Worm (Caenorhabditis elegans) whole organism, L2 larva: Measurements from ENCODE around the gene clp-2.

Source experiments
- R02D3.7 ChIP-seq: fragments of 150-350 bp; optimal IDR thresholded peaks from 2 replicates; lab custom pipeline; 2014; ENCODE audit warnings: missing biosample characterization, missing genetic modification characterization
- ZK546.5 ChIP-seq: sonication (generic microtip); optimal IDR thresholded peaks from 2 replicates; lab custom pipeline; 2017; ENCODE audit warnings: missing biosample characterization, missing genetic modification characterization
- ama-1 ChIP-seq: fragments of 150-350 bp; optimal IDR thresholded peaks from 2 replicates; lab custom pipeline; 2018; ENCODE audit warnings: inconsistent platforms
- ceh-82 ChIP-seq: fragments of 150-350 bp; optimal IDR thresholded peaks from 2 replicates; lab custom pipeline; 2014; ENCODE audit warnings: missing biosample characterization, missing genetic modification characterization
- elt-1 ChIP-seq: fragments of 150-350 bp; optimal IDR thresholded peaks from 2 replicates; lab custom pipeline; 2014; ENCODE audit warnings: missing biosample characterization, missing genetic modification characterization
- elt-3 ChIP-seq: sonication (generic microtip); optimal IDR thresholded peaks from 2 replicates; lab custom pipeline; 2017; ENCODE audit warnings: missing biosample characterization, missing genetic modification characterization
- fos-1 ChIP-seq: fragments of 150-350 bp; optimal IDR thresholded peaks from 2 replicates; lab custom pipeline; 2014; ENCODE audit warnings: missing biosample characterization, missing genetic modification characterization
- lin-39 ChIP-seq: fragments of 150-350 bp; optimal IDR thresholded peaks from 2 replicates; lab custom pipeline; 2014; ENCODE audit warnings: missing biosample characterization, missing genetic modification reagents, missing genetic modification characterization
- lsy-2 ChIP-seq, 2 experiments: fragments of 150-350 bp in 1 of 2; sonication (generic microtip) in 1 of 2; optimal IDR thresholded peaks; 2 replicates each; lab custom pipeline; 2014 to 2017; ENCODE audit warnings: missing biosample characterization in 2 of 2, missing genetic modification characterization in 2 of 2
- nhr-12 ChIP-seq: fragments of 150-350 bp; optimal IDR thresholded peaks from 2 replicates; lab custom pipeline; 2014; ENCODE audit warnings: missing biosample characterization, missing genetic modification characterization
- nhr-6 ChIP-seq: fragments of 150-350 bp; optimal IDR thresholded peaks from 2 replicates; lab custom pipeline; 2014; ENCODE audit warnings: missing biosample characterization, missing genetic modification characterization
- snpc-4 ChIP-seq: fragments of 150-350 bp; optimal IDR thresholded peaks from 2 replicates; lab custom pipeline; 2014; ENCODE audit warnings: missing biosample characterization, missing genetic modification characterization
- unc-39 ChIP-seq: fragments of 150-350 bp; optimal IDR thresholded peaks from 2 replicates; lab custom pipeline; 2014; ENCODE audit warnings: missing biosample characterization, missing genetic modification characterization

DNA sequence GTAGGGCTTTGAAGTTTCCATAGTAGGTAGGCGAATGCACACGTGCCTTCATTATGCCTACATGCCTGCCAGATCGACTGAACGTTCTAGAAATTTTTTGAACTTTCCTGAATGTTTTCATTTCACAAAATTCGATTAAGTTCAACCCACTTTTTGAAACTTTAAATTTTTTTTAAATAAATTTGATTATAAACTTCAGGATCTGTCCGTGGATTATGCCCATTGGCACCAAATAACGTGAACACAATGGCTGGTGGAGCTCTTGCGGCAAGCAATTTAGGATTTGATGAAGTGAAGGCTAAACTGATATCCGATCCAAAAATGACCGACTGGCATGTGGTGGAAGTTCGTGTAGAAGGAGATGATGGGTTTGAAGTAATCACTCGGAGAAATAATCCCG is 31.6 kb upstream of the clp-2 start, which contains the start of gene F17C8.7:
- no peak for TF ChIP-seq lsy-2 (tag; optimal IDR thresholded peaks at IDR 0.05; lab: Kevin White, UChicago)
- TF ChIP-seq ceh-82 (tag; lab: Kevin White, UChicago), result no peak
- no peak for TF ChIP-seq snpc-4 (tag; lab: Kevin White, UChicago)
- TF ChIP-seq lin-39 (tag; lab: Kevin White, UChicago), result no peak
- no peak for TF ChIP-seq unc-39 (tag; lab: Kevin White, UChicago)
- no peak for TF ChIP-seq ama-1 (lab: Kevin White, UChicago)
- TF ChIP-seq elt-3 (tag; lab: Kevin White, UChicago), result no peak
- TF ChIP-seq R02D3.7 (tag; lab: Kevin White, UChicago), result no peak
- TF ChIP-seq fos-1, result no peak
- TF ChIP-seq elt-1 (tag; lab: Kevin White, UChicago), result no peak
- TF ChIP-seq nhr-6, result no peak
- no peak for TF ChIP-seq nhr-12 (tag; lab: Kevin White, UChicago)
- TF ChIP-seq ZK546.5 (tag; lab: Kevin White, UChicago), result no peak
